Worm (Caenorhabditis elegans) whole organism, L3 larva: ENCODE data around the gene kin-5.

Source experiments
- ZK546.5 ChIP-seq: sonication (generic microtip); optimal IDR thresholded peaks from 2 replicates; lab custom pipeline; 2017; ENCODE audit warnings: missing biosample characterization, missing genetic modification characterization
- ama-1 ChIP-seq: fragments of 150-350 bp; optimal IDR thresholded peaks from 2 replicates; lab custom pipeline; 2018
- ceh-28 ChIP-seq: fragments of 150-350 bp; optimal IDR thresholded peaks from 2 replicates; lab custom pipeline; 2014; ENCODE audit warnings: missing biosample characterization, missing genetic modification reagents, missing genetic modification characterization
- elt-1 ChIP-seq: fragments of 150-350 bp; optimal IDR thresholded peaks from 2 replicates; lab custom pipeline; 2014; ENCODE audit warnings: missing biosample characterization, missing genetic modification characterization
- elt-2 ChIP-seq: sonication (generic microtip); optimal IDR thresholded peaks from 2 replicates; lab custom pipeline; 2016; ENCODE audit warnings: missing genetic modification reagents, mild to moderate bottlenecking, missing genetic modification characterization, missing compliant biosample characterization
- elt-3 ChIP-seq, 3 experiments: fragments of 150-350 bp in 1 of 3; sonication (generic microtip) in 2 of 3; optimal IDR thresholded peaks; 2 replicates in 2 of 3; 4 replicates in 1 of 3; lab custom pipeline; 2014 to 2017; ENCODE audit warnings: missing biosample characterization in 3 of 3, missing genetic modification characterization in 3 of 3
- lin-39 ChIP-seq: fragments of 150-350 bp; optimal IDR thresholded peaks from 2 replicates; lab custom pipeline; 2018; ENCODE audit warnings: missing biosample characterization, missing genetic modification reagents, missing genetic modification characterization
- mml-1 ChIP-seq: fragments of 150-350 bp; sonication (generic microtip); optimal IDR thresholded peaks from 3 replicates; lab custom pipeline; 2014; ENCODE audit warnings: missing biosample characterization, missing genetic modification characterization
- nhr-237 ChIP-seq: fragments of 150-350 bp; optimal IDR thresholded peaks from 2 replicates; lab custom pipeline; 2014; ENCODE audit warnings: missing biosample characterization, missing genetic modification characterization
- nhr-28 ChIP-seq: fragments of 150-350 bp; optimal IDR thresholded peaks from 2 replicates; lab custom pipeline; 2014; ENCODE audit warnings: missing biosample characterization, missing genetic modification characterization
- nhr-77 ChIP-seq: fragments of 150-350 bp; optimal IDR thresholded peaks from 2 replicates; lab custom pipeline; 2014; ENCODE audit warnings: missing biosample characterization, missing genetic modification characterization
- skn-1 ChIP-seq: fragments of 150-350 bp; optimal IDR thresholded peaks from 2 replicates; lab custom pipeline; 2014; ENCODE audit warnings: missing biosample characterization, missing genetic modification characterization
- snpc-4 ChIP-seq: fragments of 150-350 bp; optimal IDR thresholded peaks from 2 replicates; lab custom pipeline; 2014; ENCODE audit warnings: missing biosample characterization, missing genetic modification characterization
- unc-39 ChIP-seq: sonication (generic microtip); optimal IDR thresholded peaks from 4 replicates; lab custom pipeline; 2017; ENCODE audit warnings: missing biosample characterization, missing genetic modification characterization

DNA sequence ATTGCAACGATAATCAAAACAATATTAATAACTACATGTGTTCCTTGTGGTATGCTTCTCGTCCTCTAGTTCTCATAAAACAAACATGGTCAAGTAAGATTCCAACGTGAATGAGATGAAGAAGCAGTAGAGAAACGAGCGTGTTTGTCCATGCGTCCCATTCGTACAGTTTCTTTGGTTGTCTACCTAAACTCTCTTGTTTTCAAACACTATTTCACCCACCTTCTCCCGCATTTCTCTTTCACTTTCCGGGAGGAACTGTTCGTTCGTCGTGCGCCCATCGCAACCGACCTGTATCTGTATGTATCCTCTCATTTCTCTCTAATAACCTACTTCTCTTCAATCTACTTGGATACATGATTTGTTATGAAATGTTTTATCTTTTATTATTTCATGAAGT is 38.8 kb upstream of the kin-5 start:
- TF ChIP-seq elt-3 (tag; optimal IDR thresholded peaks at IDR 0.05; lab: Kevin White, UChicago), result no peak
- TF ChIP-seq snpc-4 (tag; lab: Kevin White, UChicago), result no peak
- TF ChIP-seq unc-39 (tag; lab: Kevin White, UChicago), result no peak
- no peak for TF ChIP-seq lin-39
- TF ChIP-seq elt-1, result no peak
- no peak for TF ChIP-seq nhr-28 (tag; lab: Kevin White, UChicago)
- no peak for TF ChIP-seq elt-2 (tag; lab: Kevin White, UChicago)
- TF ChIP-seq nhr-237 (tag; lab: Kevin White, UChicago), result no peak
- TF ChIP-seq skn-1 (tag; lab: Kevin White, UChicago), result no peak
- TF ChIP-seq nhr-77 (tag; lab: Kevin White, UChicago), result no peak
- no peak for TF ChIP-seq mml-1
- TF ChIP-seq ZK546.5, result no peak
- TF ChIP-seq ama-1 (lab: Kevin White, UChicago), result no peak
- no peak for TF ChIP-seq ceh-28 (tag; lab: Kevin White, UChicago)
